Fruit fly (Drosophila melanogaster) whole organism: ENCODE results near the gene CG4151.

Experiments
- CG8478 ChIP-seq: fragments of >200 bp; optimal IDR thresholded peaks from 2 replicates; lab custom pipeline; 2018; ENCODE audit warnings: inconsistent platforms
- Dll ChIP-seq: fragments of >200 bp; optimal IDR thresholded peaks from 2 replicates; lab custom pipeline; 2017
- EcR ChIP-seq, 2 experiments: fragments of >200 bp; optimal IDR thresholded peaks; 2 replicates each; lab custom pipeline; 2017; ENCODE audit warnings: missing biosample characterization in 2 of 2, missing genetic modification characterization in 2 of 2, missing genetic modification reagents in 2 of 2
- pan ChIP-seq: fragments of >200 bp; optimal IDR thresholded peaks from 2 replicates; lab custom pipeline; 2017
- psq ChIP-seq: fragments of >200 bp; optimal IDR thresholded peaks from 2 replicates; lab custom pipeline; 2017
- usp ChIP-seq: fragments of >200 bp; optimal IDR thresholded peaks from 2 replicates; lab custom pipeline; 2017; ENCODE audit warnings: missing biosample characterization, missing genetic modification characterization, mixed read lengths

dm6 chrX:5487381-5487780 is 13.9 kb upstream of the CG4151 start:
- TF ChIP-seq pan (lab: Kevin White, UChicago) (no peak), CG8478 (no peak), psq (no peak), Dll (lab: Kevin White, UChicago) (no peak), usp (no peak), EcR (GFP tag; optimal IDR thresholded peaks at IDR 0.05; lab: Kevin White, UChicago) (no peak)
